Fruit fly (Drosophila melanogaster): ENCODE results near the gene ninaB.

DNA sequence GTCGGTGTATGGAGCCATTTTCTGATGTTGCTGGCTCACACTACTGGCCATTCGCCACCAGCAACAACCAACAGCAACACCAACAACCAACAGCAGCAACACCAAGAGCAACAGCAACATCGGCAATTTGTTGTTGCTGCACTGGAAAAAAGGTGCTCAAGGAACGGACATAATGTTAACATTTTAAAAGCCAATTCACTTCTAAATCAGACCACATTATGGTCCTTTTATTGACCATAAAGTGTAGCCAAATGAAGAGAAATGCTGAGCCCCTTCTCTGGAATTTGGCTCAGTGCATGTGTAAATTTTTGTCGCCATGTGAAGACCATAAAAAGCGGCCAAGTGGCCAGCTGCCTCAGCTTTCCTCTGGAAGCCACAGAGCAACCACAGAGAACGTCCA, 16.5 kb downstream of the ninaB start:
- no peak for TF ChIP-seq CTCF (optimal IDR thresholded peaks at IDR 0.05)
- TF ChIP-seq CG8478 (optimal IDR thresholded peaks at IDR 0.05): no peak

All from S2 (cell line).